Worm (Caenorhabditis elegans) whole organism, L2 larva: ENCODE data around the gene C30G12.6.

ENCODE experiments used
- nhr-21 ChIP-seq: fragments of 150-350 bp; optimal IDR thresholded peaks from 2 replicates; lab custom pipeline; 2014; ENCODE audit warnings: missing biosample characterization, missing genetic modification characterization
- ztf-4 ChIP-seq: fragments of 150-350 bp; optimal IDR thresholded peaks from 2 replicates; lab custom pipeline; 2014; ENCODE audit warnings: missing biosample characterization, missing genetic modification characterization

- TF ChIP-seq nhr-21 (tag; lab: Kevin White, UChicago): no peak
- no peak for TF ChIP-seq ztf-4
Observed at ce11 chrII:7341572-7342303, 45.9 kb upstream of the C30G12.6 start.
